Worm (Caenorhabditis elegans) whole organism, late embryonic: ENCODE data around the gene ppk-2.

Experiments used
- Y22D7AL.16 ChIP-seq: sonication (generic microtip); optimal IDR thresholded peaks from 2 replicates; lab custom pipeline; 2016; ENCODE audit warnings: missing genetic modification characterization, missing compliant biosample characterization
- ahr-1 ChIP-seq: sonication (generic microtip); optimal IDR thresholded peaks from 2 replicates; lab custom pipeline; 2016; ENCODE audit warnings: missing genetic modification characterization, missing compliant biosample characterization
- ama-1 ChIP-seq: fragments of 150-350 bp; optimal IDR thresholded peaks from 2 replicates; lab custom pipeline; 2014
- ceh-14 ChIP-seq: sonication (generic microtip); optimal IDR thresholded peaks from 2 replicates; lab custom pipeline; 2016; ENCODE audit warnings: missing genotype, missing genetic modification characterization, missing compliant biosample characterization
- ceh-18 ChIP-seq: sonication (generic microtip); optimal IDR thresholded peaks from 2 replicates; lab custom pipeline; 2016; ENCODE audit warnings: missing genetic modification characterization, missing compliant biosample characterization
- ceh-19 ChIP-seq: fragments of 200-800 bp; sonication (Bioruptor generic); optimal IDR thresholded peaks from 2 replicates; lab custom pipeline; 2018; ENCODE audit warnings: mild to moderate bottlenecking, missing genetic modification characterization, missing compliant biosample characterization
- ceh-2 ChIP-seq: sonication (generic microtip); optimal IDR thresholded peaks from 2 replicates; lab custom pipeline; 2016; ENCODE audit warnings: missing genotype, missing genetic modification characterization, missing compliant biosample characterization
- ceh-31 ChIP-seq: sonication (generic microtip); optimal IDR thresholded peaks from 2 replicates; lab custom pipeline; 2016; ENCODE audit warnings: missing genetic modification characterization, missing compliant biosample characterization
- ceh-34 ChIP-seq: sonication (generic microtip); optimal IDR thresholded peaks from 2 replicates; lab custom pipeline; 2016; ENCODE audit warnings: mild to moderate bottlenecking, missing genetic modification characterization, missing compliant biosample characterization
- ceh-45 ChIP-seq: fragments of 200-800 bp; sonication (Bioruptor generic); IDR thresholded peaks from 2 replicates; pipeline ENCODE4 v1.3.6; 2022; ENCODE audit warnings: missing genetic modification reagents, missing genetic modification characterization, missing compliant biosample characterization
- ceh-48 ChIP-seq: sonication (generic microtip); optimal IDR thresholded peaks from 2 replicates; lab custom pipeline; 2016; ENCODE audit warnings: missing genetic modification characterization, inconsistent platforms, missing compliant biosample characterization
- ceh-6 ChIP-seq: fragments of 200-800 bp; sonication (Bioruptor generic); optimal IDR thresholded peaks from 2 replicates; lab custom pipeline; 2018; ENCODE audit warnings: mild to moderate bottlenecking, missing genetic modification characterization, missing compliant biosample characterization
- che-1 ChIP-seq: sonication (generic microtip); optimal IDR thresholded peaks from 2 replicates; lab custom pipeline; 2016; ENCODE audit warnings: mild to moderate bottlenecking, missing genetic modification characterization, missing compliant biosample characterization
- dmd-4 ChIP-seq: sonication (generic microtip); optimal IDR thresholded peaks from 2 replicates; lab custom pipeline; 2016; ENCODE audit warnings: borderline replicate concordance, missing genetic modification characterization, missing compliant biosample characterization
- dve-1 ChIP-seq: sonication (generic microtip); optimal IDR thresholded peaks from 2 replicates; lab custom pipeline; 2017; ENCODE audit warnings: antibody characterized with exemption, mild to moderate bottlenecking, missing genetic modification characterization, missing compliant biosample characterization
- elt-2 ChIP-seq: sonication (generic microtip); optimal IDR thresholded peaks from 2 replicates; lab custom pipeline; 2016; ENCODE audit warnings: missing genetic modification reagents, missing genetic modification characterization, missing compliant biosample characterization
- fkh-10 ChIP-seq: fragments of 150-350 bp; optimal IDR thresholded peaks from 2 replicates; lab custom pipeline; 2014; ENCODE audit warnings: missing biosample characterization, missing genetic modification reagents, missing genetic modification characterization
- fkh-6 ChIP-seq: sonication (generic microtip); optimal IDR thresholded peaks from 2 replicates; lab custom pipeline; 2016; ENCODE audit warnings: missing genetic modification characterization, missing compliant biosample characterization
- gmeb-2 ChIP-seq: sonication (generic microtip); optimal IDR thresholded peaks from 2 replicates; lab custom pipeline; 2016; ENCODE audit warnings: missing genetic modification characterization, inconsistent platforms, missing compliant biosample characterization
- hlh-30 ChIP-seq: sonication (generic microtip); optimal IDR thresholded peaks from 2 replicates; lab custom pipeline; 2017; ENCODE audit warnings: antibody characterized with exemption, missing genetic modification characterization, missing compliant biosample characterization; ENCODE audit not compliant: insufficient read depth
- lim-6 ChIP-seq: sonication (generic microtip); optimal IDR thresholded peaks from 2 replicates; lab custom pipeline; 2016; ENCODE audit warnings: missing genetic modification characterization, missing compliant biosample characterization
- lin-11 ChIP-seq: fragments of 200-800 bp; sonication (Bioruptor generic); optimal IDR thresholded peaks from 2 replicates; lab custom pipeline; 2018; ENCODE audit warnings: mild to moderate bottlenecking, missing genetic modification characterization, missing compliant biosample characterization
- madf-2 ChIP-seq: sonication (generic microtip); optimal IDR thresholded peaks from 2 replicates; lab custom pipeline; 2017; ENCODE audit warnings: missing genetic modification characterization, missing compliant biosample characterization
- mec-3 ChIP-seq: sonication (generic microtip); optimal IDR thresholded peaks from 2 replicates; lab custom pipeline; 2016; ENCODE audit warnings: borderline replicate concordance, missing genetic modification characterization, missing compliant biosample characterization
- nfya-1 ChIP-seq: sonication (generic microtip); optimal IDR thresholded peaks from 2 replicates; lab custom pipeline; 2017; ENCODE audit warnings: missing genetic modification characterization, mild to moderate bottlenecking, missing compliant biosample characterization, antibody characterized with exemption, moderate library complexity
- pax-1 ChIP-seq: fragments of 150-350 bp; optimal IDR thresholded peaks from 2 replicates; lab custom pipeline; 2014; ENCODE audit warnings: missing biosample characterization, missing genetic modification characterization
- pha-4 ChIP-seq: fragments of 150-350 bp; optimal IDR thresholded peaks from 2 replicates; lab custom pipeline; 2018; ENCODE audit warnings: missing biosample characterization, missing genetic modification reagents, missing genetic modification characterization
- pqm-1 ChIP-seq: sonication (generic microtip); optimal IDR thresholded peaks from 2 replicates; lab custom pipeline; 2016; ENCODE audit warnings: missing genetic modification characterization, missing compliant biosample characterization
- pros-1 ChIP-seq: fragments of 150-350 bp; optimal IDR thresholded peaks from 2 replicates; lab custom pipeline; 2014; ENCODE audit warnings: missing biosample characterization, missing genetic modification reagents, missing genetic modification characterization
- ref-2 ChIP-seq: sonication (generic microtip); optimal IDR thresholded peaks from 2 replicates; lab custom pipeline; 2016; ENCODE audit warnings: missing genetic modification characterization, missing compliant biosample characterization
- rnt-1 ChIP-seq: sonication (generic microtip); optimal IDR thresholded peaks from 2 replicates; lab custom pipeline; 2016; ENCODE audit warnings: missing genetic modification characterization, missing compliant biosample characterization
- sox-4 ChIP-seq: sonication (generic microtip); optimal IDR thresholded peaks from 2 replicates; lab custom pipeline; 2017; ENCODE audit warnings: mild to moderate bottlenecking, missing genetic modification characterization, inconsistent platforms, missing compliant biosample characterization
- syd-9 ChIP-seq: sonication (generic microtip); optimal IDR thresholded peaks from 2 replicates; lab custom pipeline; 2016; ENCODE audit warnings: mild to moderate bottlenecking, missing genetic modification characterization, moderate library complexity, missing compliant biosample characterization
- tbx-2 ChIP-seq: sonication (generic microtip); optimal IDR thresholded peaks from 2 replicates; lab custom pipeline; 2016; ENCODE audit warnings: missing genetic modification characterization, missing compliant biosample characterization
- unc-42 ChIP-seq: sonication (generic microtip); optimal IDR thresholded peaks from 2 replicates; lab custom pipeline; 2016; ENCODE audit warnings: missing genotype, missing genetic modification characterization, missing compliant biosample characterization
- unc-55 ChIP-seq: sonication (generic microtip); optimal IDR thresholded peaks from 2 replicates; lab custom pipeline; 2017; ENCODE audit warnings: missing biosample characterization, missing genetic modification reagents, missing genetic modification characterization
- unc-86 ChIP-seq: sonication (generic microtip); optimal IDR thresholded peaks from 2 replicates; lab custom pipeline; 2016; ENCODE audit warnings: missing genetic modification characterization, missing compliant biosample characterization
- zip-5 ChIP-seq: sonication (generic microtip); optimal IDR thresholded peaks from 2 replicates; lab custom pipeline; 2016; ENCODE audit warnings: missing genetic modification characterization, missing compliant biosample characterization
- ztf-16 ChIP-seq: sonication (generic microtip); optimal IDR thresholded peaks from 2 replicates; lab custom pipeline; 2017; ENCODE audit warnings: missing genetic modification characterization, missing compliant biosample characterization

ppk-2 gene

DNA sequence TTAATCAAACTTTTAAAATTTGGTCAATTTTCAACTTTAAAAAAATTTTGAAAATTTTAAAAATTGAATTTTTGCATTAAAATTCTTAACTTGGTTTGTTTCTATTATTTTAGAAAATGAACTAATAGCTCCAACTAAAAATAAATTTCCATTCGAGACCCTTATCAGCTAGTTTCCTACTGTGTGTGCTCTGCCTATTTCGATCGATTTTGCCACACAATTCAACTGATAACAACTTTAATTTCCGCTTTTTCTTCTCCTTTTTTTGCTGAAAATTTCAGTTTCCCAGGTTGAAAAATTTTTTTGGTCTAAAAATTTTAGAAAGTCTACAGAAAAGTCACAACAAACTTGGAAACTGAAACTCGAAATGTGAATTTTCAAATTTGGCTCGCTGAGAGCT, 10.7 kb upstream of the ppk-2 start:
- no peak for TF ChIP-seq ceh-48
- TF ChIP-seq elt-2, result peak; percentile 40
- TF ChIP-seq zip-5 (tag; lab: Kevin White, UChicago), result no peak

DNA sequence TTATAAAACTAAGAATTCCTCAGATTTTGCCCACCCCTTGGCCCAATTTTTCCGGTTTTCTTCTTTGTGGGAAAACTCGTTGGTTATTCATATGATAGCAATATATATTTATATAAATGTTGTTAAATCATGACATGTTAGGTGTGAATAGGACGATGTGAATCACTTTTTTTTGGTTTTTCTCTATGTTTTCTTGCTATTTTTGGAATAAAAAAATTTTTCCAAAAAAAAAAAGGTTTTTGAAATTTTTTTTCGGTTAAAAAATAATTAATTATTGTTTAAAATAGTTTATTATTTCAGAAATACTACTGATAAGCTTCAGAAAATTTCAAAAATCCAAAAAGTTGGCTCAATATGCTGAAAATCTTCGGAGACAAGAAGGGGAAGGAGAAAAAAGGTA, 9.7 kb upstream of the ppk-2 start, which contains the start of gene Y48G9A.9:
TSS of gene Y48G9A.9 (plus strand) at position 301 of the 400 bp plus-strand sequence.
- no peak for TF ChIP-seq sox-4 (tag; lab: Kevin White, UChicago)
- TF ChIP-seq syd-9 (tag; lab: Kevin White, UChicago), result no peak
- TF ChIP-seq ceh-18 (tag; lab: Kevin White, UChicago), result no peak
- no peak for TF ChIP-seq ceh-45 (GFP tag; lab: Robert Waterston, UW)
- TF ChIP-seq dve-1 (tag; lab: Kevin White, UChicago), result no peak
- TF ChIP-seq ztf-16, result no peak
- no peak for TF ChIP-seq gmeb-2 (tag; lab: Kevin White, UChicago)
- TF ChIP-seq pros-1 (tag; lab: Kevin White, UChicago), result no peak
- TF ChIP-seq ceh-2 (tag; lab: Kevin White, UChicago), result no peak

DNA sequence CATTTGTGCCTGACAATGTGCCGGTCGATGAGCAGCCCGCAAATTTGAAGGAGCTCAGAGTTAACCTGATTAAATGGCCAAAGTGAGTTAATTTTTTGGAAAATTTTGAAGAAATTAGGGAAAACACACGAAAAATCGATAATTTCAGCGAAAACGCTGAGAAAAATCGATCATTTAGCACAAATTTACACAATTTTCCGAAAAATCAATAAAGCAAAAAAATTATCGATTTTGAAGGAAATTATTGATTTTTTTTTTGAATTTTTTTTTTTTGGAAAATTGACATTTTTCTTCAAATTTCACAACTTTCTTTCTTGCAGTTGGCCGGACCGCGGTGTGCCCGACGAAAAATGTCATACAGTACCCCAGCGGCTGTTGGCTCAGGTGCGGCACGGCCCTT, 3.9 kb upstream of the ppk-2 start:
- no peak for TF ChIP-seq ref-2
- TF ChIP-seq fkh-6 (tag; lab: Kevin White, UChicago), result no peak
- TF ChIP-seq Y22D7AL.16 (tag; lab: Kevin White, UChicago), result no peak
- TF ChIP-seq tbx-2, result no peak
- no peak for TF ChIP-seq pha-4 (tag; lab: Kevin White, UChicago)
- no peak for TF ChIP-seq gmeb-2 (tag; lab: Kevin White, UChicago)
- TF ChIP-seq ahr-1 (tag; lab: Kevin White, UChicago), result no peak
- no peak for TF ChIP-seq pax-1 (tag; lab: Kevin White, UChicago)
- peak; percentile 59 for TF ChIP-seq ceh-48

DNA sequence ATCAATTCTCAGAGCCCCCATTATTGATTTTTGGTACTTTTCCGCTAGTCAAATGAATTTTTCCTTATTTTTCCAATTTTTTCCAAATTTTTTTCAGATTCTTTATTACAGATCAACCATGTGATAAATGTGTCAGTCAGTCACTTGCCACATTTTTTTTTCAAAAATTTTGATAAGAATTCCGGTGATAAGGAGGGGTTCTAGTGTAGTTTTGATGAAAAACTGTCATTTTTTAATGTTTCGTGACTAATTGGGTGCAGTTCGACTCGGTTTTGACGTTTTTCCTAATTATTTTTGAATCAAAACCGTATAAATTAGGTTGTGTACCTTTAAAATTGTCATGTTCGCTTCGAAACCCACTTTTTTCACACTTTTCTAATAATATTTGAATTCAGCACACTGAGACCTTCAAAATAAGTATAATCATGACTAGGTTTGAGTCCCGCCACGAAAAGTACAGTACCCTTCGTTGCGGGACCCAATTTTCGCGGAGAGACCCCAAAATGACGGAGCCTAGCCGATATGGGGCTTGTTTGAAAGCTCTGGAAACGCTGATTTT, 2.2 kb upstream of the ppk-2 start:
- no peak for TF ChIP-seq rnt-1
- no peak for TF ChIP-seq lin-11 (tag; lab: Kevin White, UChicago)
- no peak for TF ChIP-seq pqm-1 (tag; lab: Kevin White, UChicago)
- no peak for TF ChIP-seq pax-1 (tag; lab: Kevin White, UChicago)
- no peak for TF ChIP-seq ref-2
- no peak for TF ChIP-seq madf-2 (tag; lab: Kevin White, UChicago)

DNA sequence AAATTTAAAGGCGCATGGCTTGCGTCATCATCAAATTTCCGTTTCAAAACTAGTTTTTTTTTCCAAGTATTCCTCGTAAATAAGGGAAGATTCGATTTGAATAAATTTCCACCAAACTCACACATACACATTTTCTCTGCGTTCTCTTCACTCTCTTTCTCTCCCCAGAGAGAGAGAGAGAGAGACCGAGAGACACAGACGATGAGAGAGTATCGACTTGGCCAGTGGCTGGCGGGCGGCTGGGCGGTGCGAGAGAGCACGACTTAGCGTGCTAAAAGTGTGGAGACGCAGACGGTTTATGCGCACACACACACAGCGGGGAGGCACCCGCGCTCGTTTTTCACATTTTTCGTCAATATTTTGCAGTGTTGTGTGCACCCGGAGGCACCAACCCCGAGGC, 1.3 kb upstream of the ppk-2 start:
- TF ChIP-seq ceh-6 (GFP tag; lab: Kevin White, UChicago), result no peak
- TF ChIP-seq ceh-14 (tag; lab: Kevin White, UChicago), result peak; percentile 57
- TF ChIP-seq rnt-1, result peak; percentile 15
- no peak for TF ChIP-seq mec-3 (tag; lab: Kevin White, UChicago)
- no peak for TF ChIP-seq fkh-10 (GFP tag; lab: Kevin White, UChicago)
- no peak for TF ChIP-seq ama-1 (lab: Kevin White, UChicago)
- peak; percentile 41 for TF ChIP-seq hlh-30
- peak; percentile 76 for TF ChIP-seq ceh-18 (tag; lab: Kevin White, UChicago)
- peak; percentile 95 for TF ChIP-seq ceh-48
- peak; percentile 35 for TF ChIP-seq unc-86 (tag; lab: Kevin White, UChicago)
- no peak for TF ChIP-seq dmd-4 (tag; lab: Kevin White, UChicago)
- no peak for TF ChIP-seq sox-4 (tag; lab: Kevin White, UChicago)
- peak; percentile 97 for TF ChIP-seq nfya-1 (tag; lab: Kevin White, UChicago)
- TF ChIP-seq lim-6 (tag; lab: Kevin White, UChicago), result no peak
- no peak for TF ChIP-seq che-1
- peak; percentile 62 for TF ChIP-seq tbx-2
- TF ChIP-seq unc-55, result peak; percentile 43
- TF ChIP-seq ceh-19 (GFP tag; lab: Kevin White, UChicago), result peak; percentile 50
- TF ChIP-seq unc-42 (tag; lab: Kevin White, UChicago), result peak; percentile 97
- peak; percentile 69 for TF ChIP-seq ceh-31 (tag; lab: Kevin White, UChicago)
- TF ChIP-seq ref-2, result peak; percentile 92
- TF ChIP-seq ceh-34 (tag; lab: Kevin White, UChicago), result peak; percentile 71
- TF ChIP-seq pros-1 (tag; lab: Kevin White, UChicago), result peak; percentile 18
- TF ChIP-seq fkh-6 (tag; lab: Kevin White, UChicago), result peak; percentile 23
- TF ChIP-seq zip-5 (tag; lab: Kevin White, UChicago), result no peak
- peak; percentile 19 for TF ChIP-seq elt-2
